Fruit fly (Drosophila melanogaster) whole organism, prepupa: ENCODE results near the gene Sac1.
A peak's percentile ranks its signal among the peaks of the same experiment; 100 is the strongest.

Experiments
- Blimp-1 ChIP-seq: fragments of 200-800 bp; sonication (Bioruptor generic); optimal IDR thresholded peaks from 3 replicates; lab custom pipeline; 2017; ENCODE audit warnings: missing biosample characterization, missing genetic modification characterization, mild to moderate bottlenecking, moderate library complexity, missing genetic modification reagents
- CG10631 ChIP-seq: fragments of 200-800 bp; sonication (Bioruptor generic); optimal IDR thresholded peaks from 2 replicates; lab custom pipeline; 2016; ENCODE audit warnings: missing biosample characterization, missing genetic modification characterization
- CG11294 ChIP-seq: fragments of 200-800 bp; sonication (Bioruptor generic); IDR thresholded peaks from 2 replicates; pipeline ENCODE4 v1.3.6; 2022; ENCODE audit warnings: missing biosample characterization, missing genetic modification characterization
- CG11762 ChIP-seq: fragments of 200-800 bp; sonication (Bioruptor generic); optimal IDR thresholded peaks from 3 replicates; lab custom pipeline; 2016; ENCODE audit warnings: missing biosample characterization, missing genetic modification characterization; ENCODE audit not compliant: insufficient read depth
- CG15336 ChIP-seq: fragments of 200-800 bp; sonication (Bioruptor generic); IDR thresholded peaks from 2 replicates; pipeline ENCODE4 v1.3.6; 2022; ENCODE audit warnings: missing biosample characterization, missing genetic modification characterization
- CG1621 ChIP-seq: fragments of 200-800 bp; sonication (Bioruptor generic); optimal IDR thresholded peaks from 3 replicates; lab custom pipeline; 2018; ENCODE audit warnings: missing biosample characterization, mild to moderate bottlenecking, missing genetic modification characterization
- CG16779 ChIP-seq: fragments of 200-800 bp; sonication (Bioruptor generic); optimal IDR thresholded peaks from 3 replicates; lab custom pipeline; 2017; ENCODE audit warnings: missing biosample characterization, mild to moderate bottlenecking, missing genetic modification characterization
- CG3032 ChIP-seq: fragments of 200-800 bp; optimal IDR thresholded peaks from 2 replicates; lab custom pipeline; 2019; ENCODE audit warnings: missing biosample characterization, mild to moderate bottlenecking, missing genetic modification characterization, moderate library complexity
- CG31627 ChIP-seq: fragments of 200-800 bp; sonication (Bioruptor generic); optimal IDR thresholded peaks from 3 replicates; lab custom pipeline; 2016; ENCODE audit warnings: missing biosample characterization, missing genetic modification characterization
- CG32006 ChIP-seq: fragments of 200-800 bp; sonication (Bioruptor generic); optimal IDR thresholded peaks from 3 replicates; lab custom pipeline; 2017; ENCODE audit warnings: missing biosample characterization, mild to moderate bottlenecking, missing genetic modification characterization
- CG3919 ChIP-seq: fragments of 200-800 bp; sonication (Bioruptor generic); optimal IDR thresholded peaks from 3 replicates; lab custom pipeline; 2016; ENCODE audit warnings: missing biosample characterization, missing genetic modification characterization
- CG4318 ChIP-seq: fragments of 200-800 bp; sonication (Bioruptor generic); optimal IDR thresholded peaks from 3 replicates; lab custom pipeline; 2017; ENCODE audit warnings: missing biosample characterization, mild to moderate bottlenecking, missing genetic modification characterization
- CG6163 ChIP-seq: fragments of 200-800 bp; sonication (Bioruptor generic); IDR thresholded peaks from 3 replicates; pipeline ENCODE4 v1.3.6; 2022; ENCODE audit warnings: missing biosample characterization, missing genetic modification characterization
- CG6854 ChIP-seq: fragments of 200-800 bp; sonication (Bioruptor generic); optimal IDR thresholded peaks from 2 replicates; lab custom pipeline; 2017; ENCODE audit warnings: missing biosample characterization, mild to moderate bottlenecking, missing genetic modification characterization
- Eip75B ChIP-seq: fragments of 200-800 bp; sonication (Bioruptor generic); optimal IDR thresholded peaks from 3 replicates; lab custom pipeline; 2016; ENCODE audit warnings: missing biosample characterization, missing genetic modification characterization
- Eip78C ChIP-seq: fragments of 200-800 bp; sonication (Bioruptor generic); peaks from one replicate; lab custom pipeline; 2016; ENCODE audit warnings: missing biosample characterization, missing genetic modification characterization
- Eip93F ChIP-seq: fragments of 200-800 bp; sonication (Bioruptor generic); optimal IDR thresholded peaks from 2 replicates; lab custom pipeline; 2016; ENCODE audit warnings: missing biosample characterization, mild to moderate bottlenecking, missing genetic modification characterization
- Ets96B ChIP-seq: fragments of 200-800 bp; optimal IDR thresholded peaks from 2 replicates; lab custom pipeline; 2019; ENCODE audit warnings: missing biosample characterization, mild to moderate bottlenecking, missing genetic modification characterization, moderate library complexity
- Hr38 ChIP-seq: sonication (Bioruptor generic); optimal IDR thresholded peaks from 2 replicates; lab custom pipeline; 2016; ENCODE audit warnings: missing biosample characterization, missing genetic modification characterization
- Met ChIP-seq: fragments of 200-800 bp; sonication (Bioruptor generic); optimal IDR thresholded peaks from 3 replicates; lab custom pipeline; 2016; ENCODE audit warnings: missing biosample characterization, missing genetic modification characterization
- Smox ChIP-seq: fragments of 200-800 bp; sonication (Bioruptor generic); optimal IDR thresholded peaks from 3 replicates; lab custom pipeline; 2016; ENCODE audit warnings: missing biosample characterization, missing genetic modification characterization
- Sox102F ChIP-seq: fragments of 200-800 bp; sonication (Bioruptor generic); optimal IDR thresholded peaks from 2 replicates; lab custom pipeline; 2016; ENCODE audit warnings: missing biosample characterization, mild to moderate bottlenecking, missing genetic modification characterization
- Sox14 ChIP-seq: fragments of 200-800 bp; sonication (Bioruptor generic); optimal IDR thresholded peaks from 3 replicates; lab custom pipeline; 2016; ENCODE audit warnings: missing biosample characterization, missing genetic modification characterization
- achi ChIP-seq: fragments of 200-800 bp; sonication (Bioruptor generic); optimal IDR thresholded peaks from 3 replicates; lab custom pipeline; 2016; ENCODE audit warnings: missing biosample characterization, missing genetic modification characterization
- acj6 ChIP-seq: fragments of 200-800 bp; sonication (Bioruptor generic); optimal IDR thresholded peaks from 3 replicates; lab custom pipeline; 2016; ENCODE audit warnings: missing biosample characterization, missing genetic modification characterization
- cyc ChIP-seq: fragments of 200-800 bp; sonication (Bioruptor generic); optimal IDR thresholded peaks from 3 replicates; lab custom pipeline; 2016; ENCODE audit warnings: missing biosample characterization, missing genetic modification characterization
- dac ChIP-seq: fragments of 200-800 bp; sonication (Bioruptor generic); optimal IDR thresholded peaks from 2 replicates; lab custom pipeline; 2017; ENCODE audit warnings: missing biosample characterization, mild to moderate bottlenecking, missing genetic modification characterization
- dsx ChIP-seq: fragments of 200-800 bp; optimal IDR thresholded peaks from 3 replicates; lab custom pipeline; 2019; ENCODE audit warnings: missing biosample characterization, mild to moderate bottlenecking, missing genetic modification characterization, moderate library complexity; ENCODE audit not compliant: poor library complexity, severe bottlenecking
- eg ChIP-seq: fragments of 200-800 bp; sonication (Bioruptor generic); IDR thresholded peaks from 3 replicates; pipeline ENCODE4 v1.3.6; 2022; ENCODE audit warnings: missing biosample characterization, missing genetic modification characterization
- fd59A ChIP-seq: fragments of 200-800 bp; sonication (Bioruptor generic); optimal IDR thresholded peaks from 2 replicates; lab custom pipeline; 2017; ENCODE audit warnings: missing biosample characterization, mild to moderate bottlenecking, missing genetic modification characterization, missing genetic modification reagents
- pdm3 ChIP-seq: fragments of 200-800 bp; sonication (Bioruptor generic); optimal IDR thresholded peaks from 3 replicates; lab custom pipeline; 2016; ENCODE audit warnings: missing biosample characterization, missing genetic modification characterization
- salr ChIP-seq, 2 experiments: fragments of 200-800 bp; sonication (Bioruptor generic); optimal IDR thresholded peaks; 3 replicates each; lab custom pipeline; 2016 to 2018; ENCODE audit warnings: missing biosample characterization in 2 of 2, missing genetic modification characterization in 2 of 2, mild to moderate bottlenecking in 1 of 2
- spab ChIP-seq: fragments of 200-800 bp; sonication (Bioruptor generic); optimal IDR thresholded peaks from 2 replicates; lab custom pipeline; 2017; ENCODE audit warnings: missing biosample characterization, mild to moderate bottlenecking, missing genetic modification characterization, missing genetic modification reagents
- svp ChIP-seq: fragments of 200-800 bp; sonication (Bioruptor generic); peaks from one replicate; lab custom pipeline; 2016; ENCODE audit warnings: missing biosample characterization, missing genetic modification characterization
- topi ChIP-seq: fragments of 200-800 bp; sonication (Bioruptor generic); optimal IDR thresholded peaks from 3 replicates; lab custom pipeline; 2016; ENCODE audit warnings: missing biosample characterization, missing genetic modification characterization

Sac1 gene

DNA sequence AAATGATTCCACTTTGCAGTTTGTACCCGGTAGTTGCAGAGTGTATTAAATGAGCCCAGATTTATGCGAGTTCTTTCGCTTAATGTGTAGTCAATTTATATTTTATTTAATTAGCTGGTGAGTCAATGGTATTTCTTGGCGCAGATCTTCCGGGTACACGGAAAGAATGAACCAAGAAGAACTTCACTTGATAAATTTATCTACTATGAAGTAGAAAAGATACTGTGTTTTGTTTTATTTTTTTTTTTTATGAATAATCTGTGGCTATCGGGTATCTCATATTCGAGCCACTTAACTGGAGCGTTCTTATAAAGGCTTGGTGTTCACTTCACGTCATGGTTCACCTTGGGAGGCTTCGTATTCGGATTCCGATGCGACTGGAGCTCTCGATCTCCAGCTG lies 17.4 kb downstream of the Sac1 start (continued):
- TF ChIP-seq Eip78C (GFP tag; lab: Kevin White, UChicago) (peak; percentile 89), CG3032 (tag; lab: Kevin White, UChicago) (no peak), pdm3 (peak; percentile 36), topi (peak; percentile 72), Ets96B (tag; lab: Kevin White, UChicago) (no peak), dac (GFP tag; lab: Kevin White, UChicago) (no peak), Sox14 (GFP tag; lab: Kevin White, UChicago) (peak; percentile 26), spab (GFP tag; lab: Kevin White, UChicago) (no peak), CG6854 (GFP tag; lab: Kevin White, UChicago) (no peak), Sox102F (GFP tag; lab: Kevin White, UChicago) (peak; percentile 40), CG10631 (GFP tag; lab: Kevin White, UChicago) (peak; percentile 56), Eip75B (GFP tag; lab: Kevin White, UChicago) (peak; percentile 56), achi (peak; percentile 29), CG11762 (GFP tag; lab: Kevin White, UChicago) (no peak), CG3919 (peak; percentile 37)

- TF ChIP-seq acj6 (GFP tag; lab: Kevin White, UChicago) (no peak), eg (0 out of 3 replicates have a peak, but pooled peaks have one; percentile 35), CG6854 (GFP tag; lab: Kevin White, UChicago) (peak; percentile 14), CG1621 (tag; lab: Kevin White, UChicago) (peak; percentile 16), CG15336 (GFP tag; lab: Robert Waterston, UW) (peak; percentile 14; the same call in 1 of the 2 replicates), cyc (no peak), Blimp-1 (GFP tag; lab: Kevin White, UChicago) (peak; percentile 82)
- TF ChIP-seq, all 60 proteins: peak for 5
Observed at dm6 chr3L:1265423-1266002, 17.9 kb downstream of the Sac1 start.

DNA sequence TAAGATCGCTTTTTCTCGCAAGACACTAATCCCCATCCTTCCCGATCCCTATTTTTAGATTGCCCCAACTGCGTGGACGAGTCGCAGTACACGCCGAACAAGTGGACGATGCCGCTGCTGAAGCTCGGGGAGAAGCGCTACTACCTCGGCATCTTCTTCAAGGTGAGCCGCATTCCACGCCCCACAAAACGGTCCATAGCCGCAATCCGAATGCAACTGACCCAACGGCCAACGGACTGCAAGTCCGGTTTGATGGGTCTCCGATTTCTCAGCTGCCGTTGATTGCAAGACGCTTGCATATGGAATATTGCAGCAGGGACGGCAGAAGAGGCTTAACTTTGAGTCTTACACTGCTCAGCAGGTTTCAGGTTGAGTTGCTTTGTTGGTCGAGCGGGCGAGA lies 21.4 kb downstream of the Sac1 start:
- TF ChIP-seq CG1621 (tag; lab: Kevin White, UChicago) (peak; percentile 74), CG15336 (GFP tag; lab: Robert Waterston, UW) (no peak; the same call in 1 of the 2 replicates), CG6163 (GFP tag; lab: Robert Waterston, UW) (no peak), Eip78C (GFP tag; lab: Kevin White, UChicago) (peak; percentile 25), Eip75B (GFP tag; lab: Kevin White, UChicago) (peak; percentile 72), CG31627 (GFP tag; lab: Kevin White, UChicago) (no peak), Hr38 (GFP tag; lab: Kevin White, UChicago) (no peak), Met (GFP tag; lab: Kevin White, UChicago) (no peak), CG32006 (peak; percentile 1), dsx (GFP tag; lab: Kevin White, UChicago) (peak; percentile 18), CG4318 (no peak), CG3032 (tag; lab: Kevin White, UChicago) (no peak), svp (peak; percentile 13), topi (no peak), spab (GFP tag; lab: Kevin White, UChicago) (no peak)

DNA sequence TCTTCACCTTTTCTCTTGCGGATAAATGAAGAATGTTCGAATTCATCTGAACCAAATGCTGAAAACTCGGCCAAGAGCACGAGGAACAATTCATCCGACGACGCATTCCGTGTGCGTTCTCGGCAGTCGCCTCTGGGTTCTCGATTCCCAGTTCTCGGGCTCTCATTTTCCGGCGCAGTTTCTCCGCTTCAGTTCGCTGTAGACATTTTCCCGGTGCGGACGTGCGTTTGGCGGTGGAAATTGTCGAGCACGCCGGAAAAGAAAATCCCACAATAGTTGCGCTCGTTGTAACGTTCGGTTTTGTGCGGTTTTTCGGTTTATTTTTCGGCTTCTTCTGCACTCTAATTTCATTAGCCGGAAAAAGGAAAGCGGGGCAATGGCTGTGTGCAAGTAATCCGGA lies 28.1 kb downstream of the Sac1 start, which contains the start of gene CG32333:
Gene CG32333, plus strand, starts transcription at position 190 of the 400 bp plus-strand sequence.
- TF ChIP-seq Met (GFP tag; lab: Kevin White, UChicago) (no peak), fd59A (no peak), Eip93F (GFP tag; lab: Kevin White, UChicago) (no peak), acj6 (GFP tag; lab: Kevin White, UChicago) (no peak), Eip78C (GFP tag; lab: Kevin White, UChicago) (no peak), CG16779 (tag; lab: Kevin White, UChicago) (no peak), CG3032 (tag; lab: Kevin White, UChicago) (no peak), Sox102F (GFP tag; lab: Kevin White, UChicago) (no peak), Smox (GFP tag; lab: Kevin White, UChicago) (no peak), cyc (no peak), Ets96B (tag; lab: Kevin White, UChicago) (no peak), salr (GFP tag; optimal IDR thresholded peaks at IDR 0.05; lab: Kevin White, UChicago) (no peak), CG11294 (no peak)
